Worm (Caenorhabditis elegans): Measurements from ENCODE around the gene pcyt-2.2.

DNA sequence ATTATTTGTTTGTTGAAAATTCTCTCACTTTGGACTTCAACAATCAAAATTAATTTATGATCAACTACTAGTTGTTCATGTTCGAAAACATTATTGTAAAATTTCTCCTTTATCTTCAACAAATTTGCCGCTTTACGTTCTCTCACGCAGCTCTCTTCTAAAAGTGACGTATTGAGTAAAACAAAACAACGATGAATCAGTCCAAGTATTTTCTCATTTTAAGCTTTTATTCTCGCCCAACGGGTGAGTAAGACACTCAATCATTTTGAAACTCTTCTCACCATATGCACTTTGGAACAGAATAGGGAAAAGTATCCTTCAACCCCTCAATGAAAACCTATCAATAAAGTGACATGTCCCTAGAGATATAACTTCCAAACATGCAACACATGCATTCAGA lies 10.7 kb upstream of the pcyt-2.2 start:
- no peak for TF ChIP-seq ztf-11 (tag; optimal IDR thresholded peaks at IDR 0.05)
- no peak for TF ChIP-seq hlh-11 (tag; optimal IDR thresholded peaks at IDR 0.05)
- TF ChIP-seq daf-12 (tag; optimal IDR thresholded peaks at IDR 0.05), result no peak
- no peak for TF ChIP-seq zag-1 (tag; optimal IDR thresholded peaks at IDR 0.05)

Data from whole organism, L4 larva.